Fruit fly (Drosophila melanogaster): ENCODE measurements around the gene Ugt37B1.

Ugt37B1 gene

DNA sequence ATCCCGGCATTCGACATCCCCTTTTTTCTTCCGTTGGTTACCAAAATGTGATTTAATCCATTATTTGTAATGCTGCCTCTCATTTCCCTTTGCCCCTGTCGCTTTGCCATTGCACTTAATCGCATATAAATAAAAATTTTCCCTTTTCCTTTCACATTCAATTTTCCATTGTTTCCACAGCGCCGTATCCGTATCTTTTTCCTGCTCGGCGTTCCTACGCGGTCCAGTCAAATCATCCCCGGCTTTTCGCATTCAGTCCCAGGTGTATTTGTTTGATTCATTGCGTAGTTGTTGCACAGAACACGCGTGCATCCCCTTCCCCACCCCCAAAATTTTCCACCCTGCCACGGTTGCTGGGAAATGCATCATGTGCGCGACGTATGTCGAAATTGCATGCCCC is 9.0 kb upstream of the Ugt37B1 start:
- no peak for TF ChIP-seq rn (GFP tag; IDR thresholded peaks at IDR 0.05)
- TF ChIP-seq fd96Ca (GFP tag; IDR thresholded peaks at IDR 0.05), result no peak
- no peak for TF ChIP-seq CG14655 (GFP tag; optimal IDR thresholded peaks at IDR 0.05)
- TF ChIP-seq CG8301 (tag; optimal IDR thresholded peaks at IDR 0.05), result no peak
- TF ChIP-seq CG32121 (GFP tag; IDR thresholded peaks at IDR 0.05), result no peak

- TF ChIP-seq fd96Ca (GFP tag; IDR thresholded peaks at IDR 0.05), result no peak
- no peak for TF ChIP-seq CG8301 (tag; optimal IDR thresholded peaks at IDR 0.05)
- no peak for TF ChIP-seq EcR (GFP tag; optimal IDR thresholded peaks at IDR 0.05)
- TF ChIP-seq CG8159 (tag; optimal IDR thresholded peaks at IDR 0.05), result no peak
- TF ChIP-seq rn (GFP tag; IDR thresholded peaks at IDR 0.05), result no peak
- TF ChIP-seq CG15710 (tag; optimal IDR thresholded peaks at IDR 0.05), result no peak
- no peak for TF ChIP-seq CG17806 (tag; optimal IDR thresholded peaks at IDR 0.05)
- TF ChIP-seq Pif1A (GFP tag; optimal IDR thresholded peaks at IDR 0.05), result no peak
- TF ChIP-seq CG14655 (GFP tag; optimal IDR thresholded peaks at IDR 0.05), result no peak
- TF ChIP-seq Ets98B (GFP tag; IDR thresholded peaks at IDR 0.05), result no peak
- TF ChIP-seq CG4496 (GFP tag; IDR thresholded peaks at IDR 0.05), result no peak
- TF ChIP-seq CG34367 (tag; optimal IDR thresholded peaks at IDR 0.05), result no peak
- TF ChIP-seq gl (tag; optimal IDR thresholded peaks at IDR 0.05), result no peak
- no peak for TF ChIP-seq CG9948 (tag; optimal IDR thresholded peaks at IDR 0.05)
- TF ChIP-seq Pif1B (GFP tag; optimal IDR thresholded peaks at IDR 0.05), result no peak
- no peak for TF ChIP-seq CG12605 (GFP tag; IDR thresholded peaks at IDR 0.05)
- no peak for TF ChIP-seq CG32121 (GFP tag; IDR thresholded peaks at IDR 0.05)
- TF ChIP-seq D1 (tag; optimal IDR thresholded peaks at IDR 0.05), result no peak
- no peak for TF ChIP-seq Snoo (tag; optimal IDR thresholded peaks at IDR 0.05)
- TF ChIP-seq CG10348 (GFP tag; IDR thresholded peaks at IDR 0.05), result no peak
Observed at dm6 chr2L:6218669-6219406, 6.0 kb upstream of the Ugt37B1 start.

DNA sequence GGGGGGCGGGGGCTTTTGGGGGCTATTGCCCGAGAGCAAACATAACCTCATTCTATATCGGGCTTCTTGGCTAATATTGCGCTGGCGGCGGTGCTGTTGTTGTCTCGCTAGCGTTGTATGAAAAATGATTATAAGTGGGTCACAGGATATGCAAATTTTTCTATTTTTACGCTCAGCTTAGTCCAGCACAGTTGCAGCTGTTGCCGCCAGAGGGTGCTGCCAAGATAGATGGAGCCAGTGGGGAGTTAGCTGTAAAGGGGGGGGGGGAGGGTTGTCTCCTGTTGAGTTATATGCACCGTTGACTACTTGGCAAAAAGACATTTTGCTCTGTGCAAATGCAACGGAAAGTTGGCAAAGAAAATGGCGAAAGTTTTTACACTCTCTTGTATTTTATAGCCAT is 3.9 kb upstream of the Ugt37B1 start:
- TF ChIP-seq CG14655 (GFP tag; optimal IDR thresholded peaks at IDR 0.05), result no peak
- no peak for TF ChIP-seq CG10348 (GFP tag; IDR thresholded peaks at IDR 0.05)
- no peak for TF ChIP-seq Pif1B (GFP tag; optimal IDR thresholded peaks at IDR 0.05)
- TF ChIP-seq CG8159 (tag; optimal IDR thresholded peaks at IDR 0.05), result no peak
- no peak for TF ChIP-seq CG9948 (tag; optimal IDR thresholded peaks at IDR 0.05)
- no peak for TF ChIP-seq CG15710 (tag; optimal IDR thresholded peaks at IDR 0.05)
- no peak for TF ChIP-seq gl (tag; optimal IDR thresholded peaks at IDR 0.05)
- TF ChIP-seq CG13204 (GFP tag; optimal IDR thresholded peaks at IDR 0.05), result no peak
- no peak for TF ChIP-seq Ets98B (GFP tag; IDR thresholded peaks at IDR 0.05)
- TF ChIP-seq CG32121 (GFP tag; IDR thresholded peaks at IDR 0.05), result no peak
- no peak for TF ChIP-seq fd96Ca (GFP tag; IDR thresholded peaks at IDR 0.05)
- no peak for TF ChIP-seq CG8301 (tag; optimal IDR thresholded peaks at IDR 0.05)
- TF ChIP-seq Pif1A (GFP tag; optimal IDR thresholded peaks at IDR 0.05), result no peak
- no peak for TF ChIP-seq EcR (GFP tag; optimal IDR thresholded peaks at IDR 0.05)
- no peak for TF ChIP-seq D1 (tag; optimal IDR thresholded peaks at IDR 0.05)
- TF ChIP-seq CG34367 (tag; optimal IDR thresholded peaks at IDR 0.05), result no peak
- no peak for TF ChIP-seq CG4496 (GFP tag; IDR thresholded peaks at IDR 0.05)
- no peak for TF ChIP-seq rn (GFP tag; IDR thresholded peaks at IDR 0.05)

DNA sequence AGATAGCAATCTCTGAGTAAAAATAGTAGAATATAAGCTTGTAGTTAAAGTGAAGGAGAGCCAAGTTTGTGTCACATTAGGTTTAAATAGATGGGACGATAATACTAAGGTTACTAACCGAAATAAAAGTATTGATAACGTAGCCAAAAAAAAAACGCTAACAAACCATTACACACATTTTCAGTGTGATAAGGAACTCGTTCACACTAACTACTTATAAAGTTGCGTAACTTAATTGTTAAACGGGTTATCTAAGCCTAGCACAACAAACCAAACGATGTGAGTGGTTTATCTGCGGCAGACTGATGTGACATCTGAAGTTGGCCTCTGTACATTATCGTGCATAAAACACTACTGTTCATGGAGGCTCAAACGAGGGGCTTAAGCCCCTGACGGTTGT is 646 bp upstream of the Ugt37B1 start:
- no peak for TF ChIP-seq gl (tag; optimal IDR thresholded peaks at IDR 0.05)
- TF ChIP-seq Pif1A (GFP tag; optimal IDR thresholded peaks at IDR 0.05), result no peak

DNA sequence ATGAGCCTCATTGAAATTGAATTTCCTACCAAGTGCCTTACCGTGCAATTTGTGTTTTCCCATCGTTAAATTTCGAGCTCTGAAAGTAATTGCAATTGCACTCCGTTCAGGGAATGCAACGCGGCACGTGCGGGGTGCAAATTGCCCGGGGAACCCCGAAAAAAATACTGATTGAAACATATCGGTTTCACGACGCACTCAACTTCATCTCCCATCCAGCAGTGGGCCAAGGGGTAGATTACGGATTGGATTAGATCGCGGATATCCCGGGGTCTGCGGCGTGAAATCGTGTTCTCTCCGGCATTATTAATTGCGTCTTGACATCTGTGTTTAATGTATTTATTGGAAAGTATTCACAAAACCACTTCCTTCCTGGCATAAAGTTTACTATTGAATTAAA is 3.7 kb downstream of the Ugt37B1 start:
- TF ChIP-seq CG4496 (GFP tag; IDR thresholded peaks at IDR 0.05), result no peak
- TF ChIP-seq Ets98B (GFP tag; IDR thresholded peaks at IDR 0.05), result no peak
- TF ChIP-seq D1 (tag; optimal IDR thresholded peaks at IDR 0.05), result no peak
- no peak for TF ChIP-seq CG10348 (GFP tag; IDR thresholded peaks at IDR 0.05)
- TF ChIP-seq gl (tag; optimal IDR thresholded peaks at IDR 0.05), result no peak
- TF ChIP-seq CG13204 (GFP tag; optimal IDR thresholded peaks at IDR 0.05), result no peak
- no peak for TF ChIP-seq Pif1B (GFP tag; optimal IDR thresholded peaks at IDR 0.05)
- TF ChIP-seq fd96Ca (GFP tag; IDR thresholded peaks at IDR 0.05), result no peak
- TF ChIP-seq CG34367 (tag; optimal IDR thresholded peaks at IDR 0.05), result no peak
- no peak for TF ChIP-seq CG12605 (GFP tag; IDR thresholded peaks at IDR 0.05)
- TF ChIP-seq CG15710 (tag; optimal IDR thresholded peaks at IDR 0.05), result no peak
- no peak for TF ChIP-seq Snoo (tag; optimal IDR thresholded peaks at IDR 0.05)
- no peak for TF ChIP-seq CG8301 (tag; optimal IDR thresholded peaks at IDR 0.05)
- TF ChIP-seq EcR (GFP tag; optimal IDR thresholded peaks at IDR 0.05), result no peak
- no peak for TF ChIP-seq CG8159 (tag; optimal IDR thresholded peaks at IDR 0.05)

dm6 chr2L:6229181-6229755 is 4.4 kb downstream of the Ugt37B1 start:
- TF ChIP-seq EcR (GFP tag; optimal IDR thresholded peaks at IDR 0.05), result no peak
- TF ChIP-seq CG32121 (GFP tag; IDR thresholded peaks at IDR 0.05), result no peak
- TF ChIP-seq D1 (tag; optimal IDR thresholded peaks at IDR 0.05), result no peak
- no peak for TF ChIP-seq Pif1B (GFP tag; optimal IDR thresholded peaks at IDR 0.05)
- TF ChIP-seq CG9948 (tag; optimal IDR thresholded peaks at IDR 0.05), result no peak
- no peak for TF ChIP-seq Ets98B (GFP tag; IDR thresholded peaks at IDR 0.05)

Measured in whole organism, pupa.